Worm (Caenorhabditis elegans) whole organism, young adult: ENCODE data around the gene C24A8.6.
"Not testable (repeated sequence)": the region's sequence is repeated elsewhere in the genome, so short reads cannot be mapped to it uniquely, and the experiment has no call there.

Experiments used
- B0261.1 ChIP-seq: sonication (generic microtip); optimal IDR thresholded peaks from 2 replicates; lab custom pipeline; 2016; ENCODE audit warnings: mild to moderate bottlenecking, missing genetic modification characterization, moderate library complexity, missing compliant biosample characterization
- F49E8.2 ChIP-seq: sonication (generic microtip); optimal IDR thresholded peaks from 3 replicates; lab custom pipeline; 2017; ENCODE audit warnings: missing genetic modification characterization, mild to moderate bottlenecking, missing compliant biosample characterization, antibody characterized with exemption, moderate library complexity; ENCODE audit not compliant: insufficient read depth
- F52B5.7 ChIP-seq: sonication (generic microtip); optimal IDR thresholded peaks from 2 replicates; lab custom pipeline; 2016; ENCODE audit warnings: mild to moderate bottlenecking, missing genetic modification characterization, missing compliant biosample characterization
- F57A8.1 ChIP-seq: fragments of 200-800 bp; sonication (Bioruptor generic); optimal IDR thresholded peaks from 2 replicates; lab custom pipeline; 2018; ENCODE audit warnings: mild to moderate bottlenecking, missing genetic modification characterization, moderate library complexity, missing compliant biosample characterization
- F57C9.4 ChIP-seq: sonication (generic microtip); optimal IDR thresholded peaks from 2 replicates; lab custom pipeline; 2017; ENCODE audit warnings: mild to moderate bottlenecking, missing genetic modification characterization, missing compliant biosample characterization
- Y79H2A.3 ChIP-seq: fragments of 200-800 bp; sonication (Bioruptor generic); conservative IDR thresholded peaks from 2 replicates; pipeline ENCODE4 v1.3.6; 2022; ENCODE audit warnings: missing genetic modification reagents, missing genetic modification characterization, missing compliant biosample characterization
- Y95B8A.8 ChIP-seq: fragments of 200-800 bp; sonication (Bioruptor generic); IDR thresholded peaks from 2 replicates; pipeline ENCODE4 v1.3.6; 2022; ENCODE audit warnings: missing genetic modification reagents, missing genetic modification characterization, missing compliant biosample characterization
- athp-1 ChIP-seq: sonication (generic microtip); optimal IDR thresholded peaks from 2 replicates; lab custom pipeline; 2017; ENCODE audit warnings: mild to moderate bottlenecking, missing genetic modification characterization, missing compliant biosample characterization
- bed-1 ChIP-seq: fragments of 200-800 bp; sonication (Bioruptor generic); IDR thresholded peaks from 2 replicates; pipeline ENCODE4 v1.3.6; 2022; ENCODE audit warnings: missing genetic modification reagents, missing genetic modification characterization, missing compliant biosample characterization
- bed-2 ChIP-seq: fragments of 200-800 bp; sonication (Bioruptor generic); IDR thresholded peaks from 2 replicates; pipeline ENCODE4 v1.3.6; 2022; ENCODE audit warnings: missing genetic modification reagents, missing genetic modification characterization, missing compliant biosample characterization
- ceh-100 ChIP-seq: fragments of 200-800 bp; sonication (Bioruptor generic); IDR thresholded peaks from 2 replicates; pipeline ENCODE4 v1.3.6; 2022; ENCODE audit warnings: missing genetic modification reagents, missing genetic modification characterization, missing compliant biosample characterization
- ceh-27 ChIP-seq: fragments of 200-800 bp; sonication (Bioruptor generic); optimal IDR thresholded peaks from 2 replicates; lab custom pipeline; 2018; ENCODE audit warnings: mild to moderate bottlenecking, missing genetic modification characterization, moderate library complexity, missing compliant biosample characterization
- ceh-58 ChIP-seq: fragments of 200-800 bp; sonication (Bioruptor generic); IDR thresholded peaks from 2 replicates; pipeline ENCODE4 v1.3.6; 2022; ENCODE audit warnings: missing genetic modification characterization, missing compliant biosample characterization
- ceh-79 ChIP-seq: sonication (generic microtip); optimal IDR thresholded peaks from 2 replicates; lab custom pipeline; 2017; ENCODE audit warnings: mild to moderate bottlenecking, missing genetic modification characterization, missing compliant biosample characterization
- egrh-3 ChIP-seq: fragments of 200-800 bp; sonication (Bioruptor generic); IDR thresholded peaks from 2 replicates; pipeline ENCODE4 v1.3.6; 2022; ENCODE audit warnings: missing genetic modification reagents, missing genetic modification characterization, missing compliant biosample characterization
- ets-4 ChIP-seq: fragments of 200-800 bp; sonication (Bioruptor generic); optimal IDR thresholded peaks from 2 replicates; lab custom pipeline; 2018; ENCODE audit warnings: mild to moderate bottlenecking, missing genetic modification characterization, missing compliant biosample characterization
- fkh-3 ChIP-seq: sonication (generic microtip); optimal IDR thresholded peaks from 2 replicates; lab custom pipeline; 2016; ENCODE audit warnings: mild to moderate bottlenecking, missing genetic modification characterization, missing compliant biosample characterization
- hlh-12 ChIP-seq: sonication (generic microtip); optimal IDR thresholded peaks from 2 replicates; lab custom pipeline; 2016; ENCODE audit warnings: missing genetic modification characterization, missing compliant biosample characterization
- lin-35 ChIP-seq, 3 experiments: fragments of 150-350 bp in 2 of 3; sonication (generic microtip) in 1 of 3; optimal IDR thresholded peaks; 2 replicates each; lab custom pipeline; 2014 to 2018; ENCODE audit warnings: missing biosample characterization in 3 of 3, missing genetic modification characterization in 3 of 3, missing genetic modification reagents in 3 of 3
- lin-54 ChIP-seq: fragments of 200-800 bp; sonication (Bioruptor generic); optimal IDR thresholded peaks from 2 replicates; lab custom pipeline; 2018; ENCODE audit warnings: mild to moderate bottlenecking, missing genetic modification characterization, missing compliant biosample characterization
- lsy-27 ChIP-seq: sonication (generic microtip); optimal IDR thresholded peaks from 2 replicates; lab custom pipeline; 2017; ENCODE audit warnings: missing genetic modification characterization, mild to moderate bottlenecking, missing compliant biosample characterization, antibody characterized with exemption, missing genotype, borderline replicate concordance; ENCODE audit not compliant: insufficient read depth
- madf-6 ChIP-seq: fragments of 200-800 bp; sonication (Bioruptor generic); IDR thresholded peaks from 2 replicates; pipeline ENCODE4 v1.3.6; 2022; ENCODE audit warnings: missing genetic modification reagents, missing genetic modification characterization, missing compliant biosample characterization
- madf-8 ChIP-seq: fragments of 200-800 bp; sonication (Bioruptor generic); conservative IDR thresholded peaks from 2 replicates; pipeline ENCODE4 v1.3.6; 2022; ENCODE audit warnings: missing genetic modification reagents, missing genetic modification characterization, missing compliant biosample characterization
- nfyb-1 ChIP-seq: fragments of 200-800 bp; sonication (Bioruptor generic); IDR thresholded peaks from 2 replicates; pipeline ENCODE4 v1.3.6; 2022; ENCODE audit warnings: missing genetic modification reagents, missing genetic modification characterization, missing compliant biosample characterization
- nhr-120 ChIP-seq: fragments of 200-800 bp; sonication (Bioruptor generic); IDR thresholded peaks from 2 replicates; pipeline ENCODE4 v1.3.6; 2022; ENCODE audit warnings: missing genetic modification characterization, missing compliant biosample characterization
- nhr-27 ChIP-seq: fragments of 200-800 bp; sonication (Bioruptor generic); optimal IDR thresholded peaks from 2 replicates; lab custom pipeline; 2018; ENCODE audit warnings: mild to moderate bottlenecking, missing genetic modification characterization, moderate library complexity, missing compliant biosample characterization
- rcor-1 ChIP-seq: fragments of 200-800 bp; sonication (Bioruptor generic); IDR thresholded peaks from 2 replicates; pipeline ENCODE4 v1.3.6; 2022; ENCODE audit warnings: missing genetic modification reagents, missing genetic modification characterization, missing compliant biosample characterization
- repo-1 ChIP-seq: sonication (generic microtip); optimal IDR thresholded peaks from 2 replicates; lab custom pipeline; 2017; ENCODE audit warnings: mild to moderate bottlenecking, missing genetic modification characterization, missing compliant biosample characterization
- rpc-1 ChIP-seq, 2 experiments: fragments of 150-350 bp in 1 of 2; sonication (generic microtip) in 1 of 2; optimal IDR thresholded peaks; 2 replicates each; lab custom pipeline; 2014 to 2018; ENCODE audit warnings: missing biosample characterization in 1 of 2, missing genetic modification characterization in 1 of 2, missing genetic modification reagents in 1 of 2, missing genotype in 1 of 2
- tbp1 ChIP-seq: fragments of 200-800 bp; sonication (Bioruptor generic); optimal IDR thresholded peaks from 2 replicates; lab custom pipeline; 2018; ENCODE audit warnings: mild to moderate bottlenecking, missing genetic modification characterization, missing compliant biosample characterization
- tbx-9 ChIP-seq: sonication (generic microtip); optimal IDR thresholded peaks from 2 replicates; lab custom pipeline; 2016; ENCODE audit warnings: borderline replicate concordance, missing genetic modification characterization, inconsistent platforms, missing compliant biosample characterization
- tlf-1 ChIP-seq: fragments of 200-800 bp; sonication (Bioruptor generic); optimal IDR thresholded peaks from 2 replicates; lab custom pipeline; 2018; ENCODE audit warnings: mild to moderate bottlenecking, missing genetic modification characterization, missing compliant biosample characterization
- xnd-1 ChIP-seq: sonication (generic microtip); optimal IDR thresholded peaks from 2 replicates; lab custom pipeline; 2016; ENCODE audit warnings: missing genotype, missing genetic modification reagents, missing genetic modification characterization, missing compliant biosample characterization
- ztf-22 ChIP-seq: fragments of 200-800 bp; sonication (Bioruptor generic); optimal IDR thresholded peaks from 2 replicates; lab custom pipeline; 2018; ENCODE audit warnings: mild to moderate bottlenecking, missing genetic modification characterization, moderate library complexity, missing compliant biosample characterization
- ztf-3 ChIP-seq: fragments of 200-800 bp; sonication (Bioruptor generic); optimal IDR thresholded peaks from 2 replicates; lab custom pipeline; 2018; ENCODE audit warnings: mild to moderate bottlenecking, missing genetic modification characterization, missing compliant biosample characterization

Gene C24A8.6

ce11 chrX:4332305-4332704, at the start of gene C24A8.6:
Gene C24A8.6, minus strand, starts transcription at chrX:4332405.
- TF ChIP-seq ztf-3; bed-1; ceh-27 (GFP tag; lab: Kevin White, UChicago): not testable (repeated sequence)

- TF ChIP-seq lin-35 (GFP tag; optimal IDR thresholded peaks at IDR 0.05; lab: Kevin White, UChicago) (no peak), repo-1 (tag; lab: Kevin White, UChicago) (no peak), egrh-3 (no peak), tlf-1 (GFP tag; lab: Kevin White, UChicago) (no peak), F57A8.1 (GFP tag; lab: Kevin White, UChicago) (no peak), ztf-22 (GFP tag; lab: Kevin White, UChicago) (no peak)
These were observed 45.5 kb upstream of the C24A8.6 start, which contains the start of gene R160.12 for ce11 chrX:4377689-4378088. Gene R160.12, minus strand, starts transcription at chrX:4377789.

ce11 chrX:4376801-4377200, 44.6 kb upstream of the C24A8.6 start, which contains the start of gene R160.2:
Gene R160.2, minus strand, starts transcription at chrX:4376901.
- TF ChIP-seq ceh-58 (GFP tag; lab: Robert Waterston, UW): no peak
- no peak for TF ChIP-seq bed-1
- TF ChIP-seq athp-1 (tag; lab: Kevin White, UChicago): no peak
- no peak for TF ChIP-seq xnd-1 (tag; lab: Kevin White, UChicago)
- no peak for TF ChIP-seq madf-8
- no peak for TF ChIP-seq rpc-1 (optimal IDR thresholded peaks at IDR 0.05; lab: Kevin White, UChicago)
- TF ChIP-seq rpc-1 (tag; optimal IDR thresholded peaks at IDR 0.05; lab: Kevin White, UChicago): no peak
- TF ChIP-seq ceh-79 (tag; lab: Kevin White, UChicago): no peak
- no peak for TF ChIP-seq F52B5.7 (tag; lab: Kevin White, UChicago)
- TF ChIP-seq madf-6: no peak
- no peak for TF ChIP-seq F57C9.4 (tag; lab: Kevin White, UChicago)
- no peak for TF ChIP-seq nfyb-1 (GFP tag; lab: Robert Waterston, UW)
- no peak for TF ChIP-seq fkh-3 (tag; lab: Kevin White, UChicago)

ce11 chrX:4373123-4373522, 40.9 kb upstream of the C24A8.6 start, which contains the start of gene R160.6:
Gene R160.6, minus strand, starts transcription at chrX:4373223.
- TF ChIP-seq nhr-27 (tag; lab: Kevin White, UChicago): no peak
- TF ChIP-seq rcor-1 (GFP tag; lab: Robert Waterston, UW): no peak
- TF ChIP-seq bed-2 (GFP tag; lab: Robert Waterston, UW): no peak
- no peak for TF ChIP-seq B0261.1 (tag; lab: Kevin White, UChicago)
- TF ChIP-seq xnd-1 (tag; lab: Kevin White, UChicago): no peak
- TF ChIP-seq ceh-100: no peak
- TF ChIP-seq lin-54 (GFP tag; lab: Kevin White, UChicago): no peak

- TF ChIP-seq F57A8.1 (GFP tag; lab: Kevin White, UChicago): no peak
- TF ChIP-seq nhr-120 (GFP tag; lab: Robert Waterston, UW): no peak
- no peak for TF ChIP-seq Y95B8A.8
- no peak for TF ChIP-seq lsy-27 (tag; lab: Kevin White, UChicago)
- TF ChIP-seq ets-4 (GFP tag; lab: Kevin White, UChicago): no peak
- no peak for TF ChIP-seq Y79H2A.3
- no peak for TF ChIP-seq F49E8.2 (tag; lab: Kevin White, UChicago)
- no peak for TF ChIP-seq tbp1 (GFP tag; lab: Kevin White, UChicago)
- no peak for TF ChIP-seq hlh-12 (tag; lab: Kevin White, UChicago)
- no peak for TF ChIP-seq nfyb-1 (GFP tag; lab: Robert Waterston, UW)
- no peak for TF ChIP-seq tbx-9 (tag; lab: Kevin White, UChicago)
- TF ChIP-seq madf-6: no peak
These were observed 39.8 kb upstream of the C24A8.6 start, which contains the start of gene R160.14 for ce11 chrX:4371988-4372387. Gene R160.14, minus strand, starts transcription at chrX:4372088.
